Worm (Caenorhabditis elegans): ENCODE results near the gene W10G11.1.

DNA sequence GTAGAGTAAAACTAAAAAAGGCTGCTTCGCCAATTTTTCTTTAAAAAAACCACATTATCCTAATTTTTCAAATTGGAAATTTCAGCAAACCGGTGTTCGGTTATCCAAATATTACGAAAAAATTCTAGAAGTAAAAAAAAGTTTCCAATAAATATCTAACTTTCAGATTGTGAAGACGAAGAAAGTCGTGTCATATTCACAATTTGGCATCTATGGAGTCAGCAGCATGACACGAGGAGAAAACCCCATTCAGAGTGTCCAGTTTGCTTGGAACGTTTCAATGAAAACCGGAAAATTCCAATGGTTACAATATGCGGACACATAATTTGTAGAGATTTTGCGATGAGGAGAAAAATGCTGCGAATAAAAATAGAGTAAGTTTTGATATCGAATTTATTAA, 34.8 kb upstream of the W10G11.1 start, which contains the start of gene Y49F6A.12:
- no peak for TF ChIP-seq hpl-2 (GFP tag; optimal IDR thresholded peaks at IDR 0.05)
- no peak for TF ChIP-seq ces-1 (GFP tag; optimal IDR thresholded peaks at IDR 0.05)
- TF ChIP-seq ztf-4 (tag; optimal IDR thresholded peaks at IDR 0.05) = no peak
- no peak for TF ChIP-seq nhr-77 (tag; optimal IDR thresholded peaks at IDR 0.05)
- no peak for TF ChIP-seq jun-1 (tag; optimal IDR thresholded peaks at IDR 0.05)
- no peak for TF ChIP-seq ama-1 (optimal IDR thresholded peaks at IDR 0.05)

All from whole organism, L1 larva.